Fruit fly (Drosophila melanogaster) whole organism, pupa: ENCODE data around the gene CG42263.

Experiments
- CG15710 ChIP-seq: fragments of 200-800 bp; sonication (Bioruptor generic); optimal IDR thresholded peaks from 2 replicates; lab custom pipeline; 2018; ENCODE audit warnings: missing biosample characterization, mild to moderate bottlenecking, missing genetic modification characterization, moderate library complexity
- Pif1B ChIP-seq: fragments of 200-800 bp; sonication (Bioruptor generic); optimal IDR thresholded peaks from 3 replicates; lab custom pipeline; 2016; ENCODE audit warnings: missing biosample characterization, missing genetic modification characterization

- TF ChIP-seq Pif1B, result no peak
- TF ChIP-seq CG15710 (tag; lab: Kevin White, UChicago), result no peak
Measured at dm6 chr3L:20004442-20004869, 48.9 kb upstream of the CG42263 start.
